Worm (Caenorhabditis elegans): ENCODE results near the gene T23B12.5.

DNA sequence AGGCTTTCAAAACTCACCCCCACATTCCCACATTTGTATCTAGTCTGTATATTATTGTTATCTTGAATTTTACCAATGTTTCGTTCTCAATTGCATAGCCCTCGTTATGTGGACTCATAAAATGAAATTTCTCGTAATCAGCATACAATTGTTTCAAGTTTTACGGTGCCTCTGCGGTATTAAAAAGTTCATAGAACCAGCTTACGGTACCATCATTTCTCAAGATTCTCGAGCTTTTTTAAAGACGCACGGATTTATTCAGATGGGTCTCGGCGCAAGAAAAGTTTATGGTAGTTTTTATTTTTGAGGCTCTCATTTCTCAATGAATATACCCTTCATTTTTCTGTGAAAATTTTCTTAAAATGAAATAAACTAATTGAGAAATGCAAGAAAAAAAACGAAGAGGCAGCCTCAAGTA, 32.7 kb downstream of the T23B12.5 start:
- TF ChIP-seq nhr-237 (tag; optimal IDR thresholded peaks at IDR 0.05) = no peak
- no peak for TF ChIP-seq snpc-4 (tag; optimal IDR thresholded peaks at IDR 0.05)
- no peak for TF ChIP-seq mdl-1 (tag; optimal IDR thresholded peaks at IDR 0.05)
- no peak for TF ChIP-seq fos-1 (tag; optimal IDR thresholded peaks at IDR 0.05)
- no peak for TF ChIP-seq daf-12 (tag; optimal IDR thresholded peaks at IDR 0.05)
- TF ChIP-seq egl-5 (tag; optimal IDR thresholded peaks at IDR 0.05) = no peak
- TF ChIP-seq nfya-1 (tag; optimal IDR thresholded peaks at IDR 0.05; ENCODE audit: insufficient read depth) = no peak
- no peak for TF ChIP-seq fkh-10 (GFP tag; optimal IDR thresholded peaks at IDR 0.05)
- TF ChIP-seq ztf-11 (tag; optimal IDR thresholded peaks at IDR 0.05) = no peak
- no peak for TF ChIP-seq skn-1 (tag; optimal IDR thresholded peaks at IDR 0.05)
- TF ChIP-seq nhr-25 (tag; optimal IDR thresholded peaks at IDR 0.05) = no peak
- TF ChIP-seq pha-4 (tag; optimal IDR thresholded peaks at IDR 0.05) = no peak
- no peak for TF ChIP-seq aly-2 (tag; optimal IDR thresholded peaks at IDR 0.05)
- no peak for TF ChIP-seq elt-2 (tag; optimal IDR thresholded peaks at IDR 0.05)
